Worm (Caenorhabditis elegans) whole organism, L1 larva: Measurements from ENCODE around the gene R144.11.
A peak's percentile ranks its signal among the peaks of the same experiment; 100 is the strongest.

ENCODE experiments used
- Y116A8C.19 ChIP-seq: sonication (generic microtip); optimal IDR thresholded peaks from 2 replicates; lab custom pipeline; 2016; ENCODE audit warnings: missing compliant biosample characterization, missing genetic modification characterization, borderline replicate concordance
- aly-2 ChIP-seq: fragments of 150-350 bp; optimal IDR thresholded peaks from 2 replicates; lab custom pipeline; 2014; ENCODE audit warnings: missing biosample characterization, missing genetic modification characterization
- ces-1 ChIP-seq: fragments of 150-350 bp; optimal IDR thresholded peaks from 2 replicates; lab custom pipeline; 2014; ENCODE audit warnings: missing biosample characterization, missing genetic modification reagents, missing genetic modification characterization
- elt-3 ChIP-seq, 6 experiments: fragments of 150-350 bp in 1 of 6; sonication (generic microtip); optimal IDR thresholded peaks; 2 replicates each; lab custom pipeline; 2017 to 2018; ENCODE audit warnings: missing biosample characterization in 6 of 6, missing genetic modification characterization in 6 of 6, inconsistent platforms in 1 of 6
- isw-1 ChIP-seq: fragments of 200-800 bp; sonication (Bioruptor generic); IDR thresholded peaks from 2 replicates; pipeline ENCODE4 v1.3.6; 2022; ENCODE audit warnings: missing genetic modification characterization, missing compliant biosample characterization
- lin-14 ChIP-seq: fragments of 200-800 bp; sonication (Bioruptor generic); optimal IDR thresholded peaks from 2 replicates; lab custom pipeline; 2018; ENCODE audit warnings: mild to moderate bottlenecking, missing genetic modification characterization, moderate library complexity, missing compliant biosample characterization
- lin-15B ChIP-seq: fragments of 150-350 bp; sonication (generic microtip); optimal IDR thresholded peaks from 3 replicates; lab custom pipeline; 2014; ENCODE audit warnings: missing biosample characterization, missing genetic modification characterization
- mdl-1 ChIP-seq, 2 experiments: fragments of 150-350 bp; optimal IDR thresholded peaks; 2 replicates each; lab custom pipeline; 2014 to 2017; ENCODE audit warnings: missing biosample characterization in 2 of 2, missing genetic modification characterization in 2 of 2, inconsistent platforms in 1 of 2
- nhr-11 ChIP-seq: fragments of 150-350 bp; optimal IDR thresholded peaks from 2 replicates; lab custom pipeline; 2014; ENCODE audit warnings: missing biosample characterization, missing genetic modification characterization
- nhr-12 ChIP-seq: sonication (generic microtip); optimal IDR thresholded peaks from 2 replicates; lab custom pipeline; 2017; ENCODE audit warnings: missing biosample characterization, missing genetic modification characterization
- nhr-237 ChIP-seq: fragments of 150-350 bp; optimal IDR thresholded peaks from 2 replicates; lab custom pipeline; 2014; ENCODE audit warnings: missing biosample characterization, missing genetic modification characterization
- snpc-4 ChIP-seq: fragments of 150-350 bp; optimal IDR thresholded peaks from 2 replicates; lab custom pipeline; 2014; ENCODE audit warnings: missing biosample characterization, missing genetic modification characterization
- unc-30 ChIP-seq: sonication (generic microtip); optimal IDR thresholded peaks from 2 replicates; lab custom pipeline; 2017; ENCODE audit warnings: missing biosample characterization, missing genetic modification characterization
- zag-1 ChIP-seq: fragments of 150-350 bp; optimal IDR thresholded peaks from 2 replicates; lab custom pipeline; 2014; ENCODE audit warnings: missing biosample characterization, missing genetic modification characterization

ce11 chrIII:5024393-5024964, 15.8 kb upstream of the R144.11 start, which contains the start of gene pcf-11:
- TF ChIP-seq unc-30 (tag; lab: Kevin White, UChicago) (no peak), mdl-1 (tag; optimal IDR thresholded peaks at IDR 0.05; lab: Kevin White, UChicago) (peak in 1 of 2 experiments; percentile 80), elt-3 (tag; optimal IDR thresholded peaks at IDR 0.05; lab: Kevin White, UChicago) (peak in 2 of 6 experiments; percentile 5 to 8), isw-1 (GFP tag; lab: Robert Waterston, UW) (peak; percentile 56), Y116A8C.19 (tag; lab: Kevin White, UChicago) (no peak), zag-1 (no peak), ces-1 (no peak), nhr-11 (tag; lab: Kevin White, UChicago) (no peak), aly-2 (tag; lab: Kevin White, UChicago) (no peak), nhr-237 (tag; lab: Kevin White, UChicago) (no peak), lin-15B (no peak), snpc-4 (tag; lab: Kevin White, UChicago) (no peak), nhr-12 (tag; lab: Kevin White, UChicago) (no peak), lin-14 (GFP tag; lab: Kevin White, UChicago) (peak; percentile 74)
